Worm (Caenorhabditis elegans) whole organism, young adult: Measurements from ENCODE around the gene panl-3.

ENCODE experiments used
- B0035.1 ChIP-seq: sonication (generic microtip); optimal IDR thresholded peaks from 2 replicates; lab custom pipeline; 2016; ENCODE audit warnings: missing genetic modification characterization, mild to moderate bottlenecking, missing compliant biosample characterization, missing genotype, missing genetic modification reagents
- B0336.3 ChIP-seq: fragments of 200-800 bp; sonication (Bioruptor generic); IDR thresholded peaks from 2 replicates; pipeline ENCODE4 v1.3.6; 2022; ENCODE audit warnings: missing genetic modification characterization, missing compliant biosample characterization
- D2030.7 ChIP-seq: fragments of 200-800 bp; sonication (Bioruptor generic); IDR thresholded peaks from 2 replicates; pipeline ENCODE4 v1.3.6; 2022; ENCODE audit warnings: missing genetic modification reagents, missing genetic modification characterization, missing compliant biosample characterization
- F55B11.4 ChIP-seq: sonication (generic microtip); optimal IDR thresholded peaks from 2 replicates; lab custom pipeline; 2016; ENCODE audit warnings: missing compliant biosample characterization, missing genetic modification characterization, borderline replicate concordance; ENCODE audit not compliant: insufficient read depth
- F57C9.4 ChIP-seq: sonication (generic microtip); optimal IDR thresholded peaks from 2 replicates; lab custom pipeline; 2017; ENCODE audit warnings: mild to moderate bottlenecking, missing genetic modification characterization, missing compliant biosample characterization
- Y53G8AR.9 ChIP-seq: fragments of 200-800 bp; sonication (Bioruptor generic); conservative IDR thresholded peaks from 2 replicates; pipeline ENCODE4 v1.3.6; 2022; ENCODE audit warnings: missing genetic modification reagents, missing genetic modification characterization, missing compliant biosample characterization
- Y56A3A.18 ChIP-seq: fragments of 200-800 bp; sonication (Bioruptor generic); IDR thresholded peaks from 2 replicates; pipeline ENCODE4 v1.3.6; 2022; ENCODE audit warnings: missing genetic modification reagents, missing genetic modification characterization, missing compliant biosample characterization
- athp-1 ChIP-seq: sonication (generic microtip); optimal IDR thresholded peaks from 2 replicates; lab custom pipeline; 2017; ENCODE audit warnings: mild to moderate bottlenecking, missing genetic modification characterization, missing compliant biosample characterization
- bed-2 ChIP-seq: fragments of 200-800 bp; sonication (Bioruptor generic); IDR thresholded peaks from 2 replicates; pipeline ENCODE4 v1.3.6; 2022; ENCODE audit warnings: missing genetic modification reagents, missing genetic modification characterization, missing compliant biosample characterization
- cebp-1 ChIP-seq, 2 experiments: fragments of 200-800 bp in 1 of 2; sonication (Bioruptor generic) in 1 of 2; sonication (generic microtip) in 1 of 2; IDR thresholded peaks in 1 of 2; optimal IDR thresholded peaks in 1 of 2; 2 replicates each; pipeline versions ENCODE4 v1.3.6 to Lab custom; 2017 to 2022; ENCODE audit warnings: missing compliant biosample characterization in 2 of 2, missing genetic modification characterization in 2 of 2, mild to moderate bottlenecking in 1 of 2, missing genetic modification reagents in 1 of 2, moderate library complexity in 1 of 2
- ceh-91 ChIP-seq: fragments of 200-800 bp; sonication (Bioruptor generic); IDR thresholded peaks from 2 replicates; pipeline ENCODE4 v1.3.6; 2022; ENCODE audit warnings: missing genetic modification reagents, missing genetic modification characterization, missing compliant biosample characterization
- chd-7 ChIP-seq: sonication (generic microtip); optimal IDR thresholded peaks from 2 replicates; lab custom pipeline; 2016; ENCODE audit warnings: mild to moderate bottlenecking, missing genetic modification characterization, moderate library complexity, missing compliant biosample characterization
- die-1 ChIP-seq: sonication (generic microtip); optimal IDR thresholded peaks from 2 replicates; lab custom pipeline; 2016; ENCODE audit warnings: missing genotype, mild to moderate bottlenecking, missing genetic modification characterization, missing compliant biosample characterization
- dox-1 ChIP-seq: fragments of 200-800 bp; sonication (Bioruptor generic); IDR thresholded peaks from 2 replicates; pipeline ENCODE4 v1.3.6; 2022; ENCODE audit warnings: missing genetic modification reagents, missing genetic modification characterization, missing compliant biosample characterization
- him-1 ChIP-seq: sonication (generic microtip); optimal IDR thresholded peaks from 2 replicates; lab custom pipeline; 2016; ENCODE audit warnings: missing genotype, missing genetic modification reagents, missing genetic modification characterization, missing compliant biosample characterization
- lin-35 ChIP-seq, 3 experiments: fragments of 150-350 bp in 2 of 3; sonication (generic microtip) in 1 of 3; optimal IDR thresholded peaks; 2 replicates each; lab custom pipeline; 2014 to 2018; ENCODE audit warnings: missing biosample characterization in 3 of 3, missing genetic modification characterization in 3 of 3, missing genetic modification reagents in 3 of 3
- lin-40 ChIP-seq: sonication (generic microtip); optimal IDR thresholded peaks from 2 replicates; lab custom pipeline; 2016; ENCODE audit warnings: missing genetic modification characterization, mild to moderate bottlenecking, missing compliant biosample characterization, missing genotype, missing genetic modification reagents
- madf-6 ChIP-seq: fragments of 200-800 bp; sonication (Bioruptor generic); IDR thresholded peaks from 2 replicates; pipeline ENCODE4 v1.3.6; 2022; ENCODE audit warnings: missing genetic modification reagents, missing genetic modification characterization, missing compliant biosample characterization
- mes-4 ChIP-seq: sonication (generic microtip); optimal IDR thresholded peaks from 2 replicates; lab custom pipeline; 2016; ENCODE audit warnings: missing genotype, missing genetic modification characterization, missing compliant biosample characterization
- mxl-1 ChIP-seq: sonication (generic microtip); optimal IDR thresholded peaks from 2 replicates; lab custom pipeline; 2016; ENCODE audit warnings: missing genetic modification characterization, missing compliant biosample characterization
- nhr-120 ChIP-seq: fragments of 200-800 bp; sonication (Bioruptor generic); IDR thresholded peaks from 2 replicates; pipeline ENCODE4 v1.3.6; 2022; ENCODE audit warnings: missing genetic modification characterization, missing compliant biosample characterization
- nhr-80 ChIP-seq: sonication (generic microtip); optimal IDR thresholded peaks from 2 replicates; lab custom pipeline; 2016; ENCODE audit warnings: missing genetic modification characterization, missing compliant biosample characterization
- pbrm-1 ChIP-seq: fragments of 200-800 bp; sonication (Bioruptor generic); IDR thresholded peaks from 2 replicates; pipeline ENCODE4 v1.3.6; 2022; ENCODE audit warnings: missing genetic modification reagents, missing genetic modification characterization, missing compliant biosample characterization
- repo-1 ChIP-seq: sonication (generic microtip); optimal IDR thresholded peaks from 2 replicates; lab custom pipeline; 2017; ENCODE audit warnings: mild to moderate bottlenecking, missing genetic modification characterization, missing compliant biosample characterization
- rpc-1 ChIP-seq, 2 experiments: fragments of 150-350 bp in 1 of 2; sonication (generic microtip) in 1 of 2; optimal IDR thresholded peaks; 2 replicates each; lab custom pipeline; 2014 to 2018; ENCODE audit warnings: missing biosample characterization in 1 of 2, missing genetic modification characterization in 1 of 2, missing genetic modification reagents in 1 of 2, missing genotype in 1 of 2
- snpc-3.4 ChIP-seq: sonication (generic microtip); optimal IDR thresholded peaks from 2 replicates; lab custom pipeline; 2017; ENCODE audit warnings: missing genetic modification characterization, mild to moderate bottlenecking, missing compliant biosample characterization, antibody characterized with exemption, moderate library complexity, missing genotype, missing genetic modification reagents
- somi-1 ChIP-seq: fragments of 200-800 bp; sonication (Bioruptor generic); optimal IDR thresholded peaks from 2 replicates; lab custom pipeline; 2018; ENCODE audit warnings: mild to moderate bottlenecking, missing genetic modification characterization, missing compliant biosample characterization
- tbp1 ChIP-seq: fragments of 200-800 bp; sonication (Bioruptor generic); optimal IDR thresholded peaks from 2 replicates; lab custom pipeline; 2018; ENCODE audit warnings: mild to moderate bottlenecking, missing genetic modification characterization, missing compliant biosample characterization
- tlf-1 ChIP-seq: fragments of 200-800 bp; sonication (Bioruptor generic); optimal IDR thresholded peaks from 2 replicates; lab custom pipeline; 2018; ENCODE audit warnings: mild to moderate bottlenecking, missing genetic modification characterization, missing compliant biosample characterization
- unc-62 ChIP-seq: fragments of 150-350 bp; optimal IDR thresholded peaks from 2 replicates; lab custom pipeline; 2014; ENCODE audit warnings: missing biosample characterization, missing genetic modification reagents, missing genetic modification characterization
- xnd-1 ChIP-seq: sonication (generic microtip); optimal IDR thresholded peaks from 2 replicates; lab custom pipeline; 2016; ENCODE audit warnings: missing genotype, missing genetic modification reagents, missing genetic modification characterization, missing compliant biosample characterization
- ztf-22 ChIP-seq: fragments of 200-800 bp; sonication (Bioruptor generic); optimal IDR thresholded peaks from 2 replicates; lab custom pipeline; 2018; ENCODE audit warnings: mild to moderate bottlenecking, missing genetic modification characterization, moderate library complexity, missing compliant biosample characterization
- ztf-6 ChIP-seq: fragments of 200-800 bp; sonication (Bioruptor generic); IDR thresholded peaks from 2 replicates; pipeline ENCODE4 v1.3.6; 2022; ENCODE audit warnings: missing genetic modification reagents, missing genetic modification characterization, missing compliant biosample characterization

The panl-3 gene

DNA sequence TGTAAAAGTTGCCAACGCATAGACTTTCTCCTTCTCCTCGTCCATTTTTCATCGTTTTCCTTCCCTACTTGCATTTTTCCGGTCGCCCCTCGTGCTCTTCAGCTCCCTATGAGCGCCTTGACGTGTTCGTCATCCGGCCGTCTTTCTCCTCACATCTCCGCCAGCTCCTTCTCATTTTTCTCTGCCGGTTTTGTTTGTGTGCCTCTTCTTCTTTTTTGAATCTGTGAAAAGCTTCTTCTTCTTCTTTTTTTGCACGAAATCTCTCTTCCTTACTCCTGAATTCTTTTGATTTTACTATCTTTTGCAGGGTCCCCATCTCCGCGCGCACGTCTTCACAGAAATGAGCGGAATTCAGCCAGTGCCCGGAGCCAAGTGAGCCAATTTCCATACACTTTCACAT is 32.7 kb downstream of the panl-3 start, which contains the start of gene K11H3.3:
Gene K11H3.3 (plus strand): TSS at position 308 of the 400 bp plus-strand sequence.
- no peak for TF ChIP-seq mxl-1 (tag; lab: Kevin White, UChicago)
- TF ChIP-seq dox-1 (GFP tag; lab: Robert Waterston, UW), result 0 out of 2 replicates have a peak, but pooled peaks have one; percentile 5

DNA sequence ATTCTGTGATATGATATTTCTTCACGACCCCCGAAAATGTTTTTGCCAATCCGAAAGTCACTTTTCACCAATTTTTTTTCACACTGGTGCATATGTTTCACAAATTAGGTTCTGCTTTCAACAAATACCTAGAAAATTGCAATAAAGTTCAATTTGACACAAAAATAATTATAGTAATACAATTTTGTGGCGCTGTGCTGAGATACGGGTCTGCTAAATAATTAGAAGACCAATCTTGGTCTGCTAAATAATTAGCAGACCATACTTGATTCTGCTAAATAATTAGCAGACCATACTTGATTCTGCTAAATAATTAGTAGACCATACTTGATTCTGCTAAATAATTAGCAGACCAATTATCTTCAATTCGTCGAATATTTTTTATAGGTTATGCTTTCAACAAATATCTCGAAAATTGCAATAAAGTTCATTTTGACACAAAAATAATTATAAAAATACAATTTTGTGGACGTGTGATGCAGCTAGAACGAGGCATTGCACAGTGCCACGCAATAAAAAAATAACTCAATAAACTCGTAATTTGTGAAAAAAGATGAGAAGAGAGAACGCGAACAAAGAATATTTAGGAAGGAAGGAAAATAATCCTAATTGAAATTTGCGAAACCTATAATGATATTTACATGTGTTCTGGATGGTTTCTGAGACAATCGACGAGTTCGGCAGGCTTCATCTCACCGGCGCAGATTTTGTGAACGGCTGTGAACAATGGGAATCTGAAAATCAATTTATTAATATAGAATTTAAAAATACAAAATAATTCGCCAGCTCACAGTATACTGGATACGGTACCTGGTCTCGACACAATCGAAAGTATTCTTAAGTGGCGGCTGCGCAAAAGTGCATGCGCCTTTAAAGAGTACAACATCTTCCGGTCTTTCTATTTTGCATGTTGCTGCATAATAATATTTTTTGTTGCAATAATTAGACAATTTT is 35.1 kb downstream of the panl-3 start:
- TF ChIP-seq repo-1 (tag; lab: Kevin White, UChicago) (peak; percentile 77), lin-35 (GFP tag; optimal IDR thresholded peaks at IDR 0.05; lab: Kevin White, UChicago) (peak in 1 of 3 experiments; percentile 2), somi-1 (GFP tag; lab: Kevin White, UChicago) (peak; percentile 2), pbrm-1 (GFP tag; lab: Robert Waterston, UW) (peak; percentile 25; the same call in 1 of the 2 replicates), him-1 (peak; percentile 98), B0336.3 (GFP tag; lab: Robert Waterston, UW) (peak; percentile 63; the same call in 1 of the 2 replicates), lin-40 (tag; lab: Kevin White, UChicago) (no peak), nhr-120 (GFP tag; lab: Robert Waterston, UW) (no peak), Y56A3A.18 (GFP tag; lab: Robert Waterston, UW) (peak; percentile 72; the same call in 1 of the 2 replicates), ceh-91 (GFP tag; lab: Robert Waterston, UW) (no peak), Y53G8AR.9 (GFP tag; lab: Robert Waterston, UW) (0 out of 2 replicates have a peak, but pooled peaks have one; percentile 51)
- TF ChIP-seq, all 124 proteins: peak for 8

DNA sequence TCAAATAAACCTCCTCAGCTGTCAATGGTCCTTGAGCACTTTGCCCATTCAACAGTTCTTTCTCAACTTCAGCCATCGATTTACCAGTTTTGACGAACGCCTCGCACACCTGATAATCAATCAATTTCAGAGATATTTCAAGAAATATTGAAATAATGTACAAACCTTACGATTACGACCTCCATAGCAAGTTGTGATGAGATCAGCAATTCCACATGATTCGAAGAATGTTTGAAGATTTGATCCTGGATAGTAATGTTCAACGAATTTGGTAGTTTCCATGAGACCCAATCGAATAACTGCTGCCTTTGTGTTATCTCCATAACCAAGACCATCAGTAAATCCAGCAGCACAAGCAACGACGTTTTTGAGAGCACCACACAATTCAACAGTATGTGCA is 36.1 kb downstream of the panl-3 start:
- TF ChIP-seq repo-1 (tag; lab: Kevin White, UChicago), result no peak
- no peak for TF ChIP-seq ztf-22
- TF ChIP-seq cebp-1 (GFP tag; IDR thresholded peaks at IDR 0.05; lab: Robert Waterston, UW), result no peak
- no peak for TF ChIP-seq cebp-1 (tag; optimal IDR thresholded peaks at IDR 0.05; lab: Kevin White, UChicago)
- TF ChIP-seq tbp1 (GFP tag; lab: Kevin White, UChicago), result no peak
- TF ChIP-seq B0035.1, result no peak
- TF ChIP-seq rpc-1 (optimal IDR thresholded peaks at IDR 0.05; lab: Kevin White, UChicago), result no peak
- TF ChIP-seq rpc-1 (tag; optimal IDR thresholded peaks at IDR 0.05; lab: Kevin White, UChicago), result no peak
- no peak for TF ChIP-seq die-1 (tag; lab: Kevin White, UChicago)
- TF ChIP-seq ztf-6, result no peak
- TF ChIP-seq F55B11.4 (tag; lab: Kevin White, UChicago), result no peak
- TF ChIP-seq athp-1 (tag; lab: Kevin White, UChicago), result no peak
- TF ChIP-seq D2030.7, result no peak
- no peak for TF ChIP-seq bed-2 (GFP tag; lab: Robert Waterston, UW)
- TF ChIP-seq unc-62, result no peak
- no peak for TF ChIP-seq tlf-1 (GFP tag; lab: Kevin White, UChicago)
- TF ChIP-seq madf-6 (GFP tag; lab: Robert Waterston, UW), result no peak

DNA sequence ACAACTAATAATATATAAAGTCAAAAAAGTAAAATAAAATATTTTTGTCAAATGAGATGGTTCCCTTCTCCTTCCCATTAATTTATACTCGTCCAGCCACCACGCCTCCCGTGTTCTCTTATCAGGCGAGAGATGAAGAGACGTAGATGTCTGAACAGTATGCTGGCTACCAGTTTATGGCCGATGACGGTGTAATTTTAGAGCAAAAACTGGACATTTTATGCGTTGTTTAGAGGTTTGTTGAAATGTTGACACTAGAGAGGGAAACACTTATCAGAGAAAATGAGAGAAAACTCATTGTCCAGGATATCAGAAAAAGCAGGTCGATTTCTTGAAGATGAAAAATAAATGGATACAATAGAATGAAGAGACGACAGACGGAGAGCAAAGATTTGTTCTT is 38.3 kb downstream of the panl-3 start:
- peak; percentile 51 for TF ChIP-seq nhr-80 (tag; lab: Kevin White, UChicago)
- no peak for TF ChIP-seq snpc-3.4 (tag; lab: Kevin White, UChicago)
- TF ChIP-seq dox-1 (GFP tag; lab: Robert Waterston, UW), result no peak
- no peak for TF ChIP-seq F57C9.4 (tag; lab: Kevin White, UChicago)
- TF ChIP-seq him-1, result no peak
- no peak for TF ChIP-seq unc-62
- TF ChIP-seq xnd-1 (tag; lab: Kevin White, UChicago), result no peak
- no peak for TF ChIP-seq chd-7 (tag; lab: Kevin White, UChicago)
- no peak for TF ChIP-seq mes-4 (tag; lab: Kevin White, UChicago)
